Fruit fly (Drosophila melanogaster): ENCODE measurements around the gene CG44954.
A peak's percentile ranks its signal among the peaks of the same experiment; 100 is the strongest.

The CG44954 gene

dm6 chr3R:30601440-30602256, 20.1 kb downstream of the CG44954 start, which contains the start of the genes CG2246 and CG31021 (continued):
- peak; percentile 61 to 66 for TF ChIP-seq Pdp1 (GFP tag; optimal IDR thresholded peaks at IDR 0.05)
- no peak for TF ChIP-seq bowl (GFP tag; IDR thresholded peaks at IDR 0.05)
- TF ChIP-seq mld (GFP tag; IDR thresholded peaks at IDR 0.05; ENCODE audit: partially characterized antibody), result 0 out of 3 replicates have a peak, but pooled peaks have one; percentile 60
- TF ChIP-seq Fer1 (GFP tag; optimal IDR thresholded peaks at IDR 0.05), result no peak
- peak; percentile 65 for TF ChIP-seq phol (tag; optimal IDR thresholded peaks at IDR 0.05)
- peak; percentile 47 for TF ChIP-seq CG15696 (tag; optimal IDR thresholded peaks at IDR 0.05)
- no peak for TF ChIP-seq CG1233 (GFP tag; optimal IDR thresholded peaks at IDR 0.05)
- TF ChIP-seq Sox102F (GFP tag; optimal IDR thresholded peaks at IDR 0.05), result peak; percentile 39
- peak; percentile 27 for TF ChIP-seq CG17186 (GFP tag; optimal IDR thresholded peaks at IDR 0.05)
- peak; percentile 67 for TF ChIP-seq Xbp1 (GFP tag; optimal IDR thresholded peaks at IDR 0.05)
- TF ChIP-seq pfk (GFP tag; optimal IDR thresholded peaks at IDR 0.05), result no peak
- TF ChIP-seq CG13775 (GFP tag; optimal IDR thresholded peaks at IDR 0.05), result peak; percentile 53
- no peak for TF ChIP-seq CG11696 (GFP tag; IDR thresholded peaks at IDR 0.05)
- peak; percentile 23 for TF ChIP-seq CG12942 (GFP tag; optimal IDR thresholded peaks at IDR 0.05)
- TF ChIP-seq ato (GFP tag; IDR thresholded peaks at IDR 0.05; ENCODE audit: partially characterized antibody), result peak; percentile 76
- TF ChIP-seq corto (GFP tag; optimal IDR thresholded peaks at IDR 0.05), result peak; percentile 4
- TF ChIP-seq pb (GFP tag; optimal IDR thresholded peaks at IDR 0.05), result peak; percentile 21
- peak; percentile 5 for TF ChIP-seq ewg (GFP tag; optimal IDR thresholded peaks at IDR 0.05)
- no peak for TF ChIP-seq scrt (GFP tag; optimal IDR thresholded peaks at IDR 0.05)
- TF ChIP-seq HLH4C (GFP tag; IDR thresholded peaks at IDR 0.05; ENCODE audit: partially characterized antibody), result peak; percentile 71
- peak; percentile 87 for TF ChIP-seq Dll (GFP tag; IDR thresholded peaks at IDR 0.05; ENCODE audit: partially characterized antibody)
- TF ChIP-seq Sry-β (GFP tag; optimal IDR thresholded peaks at IDR 0.05), result peak; percentile 56
- TF ChIP-seq Abd-B (GFP tag; optimal IDR thresholded peaks at IDR 0.05), result peak; percentile 48
- TF ChIP-seq zf30C (GFP tag; optimal IDR thresholded peaks at IDR 0.05), result peak; percentile 95
- peak; percentile 15 for TF ChIP-seq CG12299 (tag; optimal IDR thresholded peaks at IDR 0.05)
- TF ChIP-seq CG1603 (tag; optimal IDR thresholded peaks at IDR 0.05), result peak; percentile 79
- TF ChIP-seq Atf-2 (GFP tag; optimal IDR thresholded peaks at IDR 0.05), result peak; percentile 52
- peak; percentile 71 for TF ChIP-seq CG8924 (tag; optimal IDR thresholded peaks at IDR 0.05)
- TF ChIP-seq Med (GFP tag), result peak; percentile 94
- peak; percentile 92 for TF ChIP-seq CG8290 (GFP tag; optimal IDR thresholded peaks at IDR 0.05)
- peak; percentile 40 to 94 for TF ChIP-seq CG8290 (tag; optimal IDR thresholded peaks at IDR 0.05)
- peak; percentile 21 for TF ChIP-seq CG4424 (GFP tag; optimal IDR thresholded peaks at IDR 0.05)
- peak; percentile 18 for TF ChIP-seq Hsf (GFP tag; optimal IDR thresholded peaks at IDR 0.05)
- TF ChIP-seq nerfin-1 (tag; optimal IDR thresholded peaks at IDR 0.05), result peak; percentile 39
- peak; percentile 71 for TF ChIP-seq gem (tag; optimal IDR thresholded peaks at IDR 0.05)
- peak; percentile 84 for TF ChIP-seq Rfx (GFP tag; IDR thresholded peaks at IDR 0.05)
- peak; percentile 78 for TF ChIP-seq zfh2 (GFP tag; optimal IDR thresholded peaks at IDR 0.05)
- TF ChIP-seq CG14860 (GFP tag; IDR thresholded peaks at IDR 0.05; ENCODE audit: partially characterized antibody), result peak; percentile 71
- peak; percentile 50 for TF ChIP-seq CG12659 (GFP tag; optimal IDR thresholded peaks at IDR 0.05)
- peak; percentile 55; the same call in 2 of the 3 replicates for TF ChIP-seq Mrtf (GFP tag; IDR thresholded peaks at IDR 0.05)
- TF ChIP-seq CG11456 (GFP tag; IDR thresholded peaks at IDR 0.05), result peak; percentile 82
- TF ChIP-seq CG13296 (GFP tag; optimal IDR thresholded peaks at IDR 0.05), result no peak
- peak; percentile 41 for TF ChIP-seq dmrt99B (tag; optimal IDR thresholded peaks at IDR 0.05)
- no peak for TF ChIP-seq Jarid2 (GFP tag; optimal IDR thresholded peaks at IDR 0.05)
- TF ChIP-seq CG14441 (GFP tag; IDR thresholded peaks at IDR 0.05), result peak; percentile 60
- peak; percentile 82 for TF ChIP-seq pita (GFP tag; optimal IDR thresholded peaks at IDR 0.05)
- peak; percentile 61 for TF ChIP-seq CG2712 (tag; optimal IDR thresholded peaks at IDR 0.05)
- TF ChIP-seq esg (GFP tag; conservative IDR thresholded peaks at IDR 0.05), result no peak
